Worm (Caenorhabditis elegans): ENCODE measurements around the gene K12H6.2.

DNA sequence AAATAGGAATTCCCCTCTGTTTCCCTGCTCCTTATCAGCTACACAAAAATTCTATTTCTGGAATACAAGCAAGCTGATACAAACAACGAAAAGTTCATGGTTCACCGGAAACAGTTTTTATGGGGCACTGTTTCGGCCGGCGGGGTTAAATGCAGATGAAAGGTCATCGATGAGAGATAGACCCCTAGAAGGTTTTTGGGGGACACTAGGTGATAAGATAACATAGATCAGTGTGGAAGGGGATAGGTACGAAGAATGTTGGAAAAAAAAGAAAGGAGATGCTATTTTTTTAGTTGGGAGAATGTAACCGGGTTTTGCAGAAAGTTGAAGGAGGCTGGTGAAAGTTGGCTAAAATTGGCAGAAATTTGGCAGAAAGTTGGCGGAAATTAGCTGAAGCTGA lies 9.8 kb downstream of the K12H6.2 start:
- TF ChIP-seq ama-1 (optimal IDR thresholded peaks at IDR 0.05) (no peak), aly-2 (tag; optimal IDR thresholded peaks at IDR 0.05) (no peak), rbr-2 (tag; optimal IDR thresholded peaks at IDR 0.05) (no peak), unc-62 (GFP tag; optimal IDR thresholded peaks at IDR 0.05 in 1 of 2) (no peak), unc-62 (tag; optimal IDR thresholded peaks at IDR 0.05) (no peak), F10B5.3 (tag; optimal IDR thresholded peaks at IDR 0.05) (no peak), lsy-2 (tag; optimal IDR thresholded peaks at IDR 0.05) (no peak), pha-4 (GFP tag; IDR thresholded peaks at IDR 0.05) (no peak), pha-4 (tag; optimal IDR thresholded peaks at IDR 0.05) (no peak), hlh-11 (tag; optimal IDR thresholded peaks at IDR 0.05) (no peak), nhr-76 (tag; optimal IDR thresholded peaks at IDR 0.05) (no peak), egl-27 (tag; optimal IDR thresholded peaks at IDR 0.05) (no peak), ceh-28 (tag; optimal IDR thresholded peaks at IDR 0.05) (no peak), lim-7 (GFP tag; IDR thresholded peaks at IDR 0.05) (no peak), fos-1 (tag; optimal IDR thresholded peaks at IDR 0.05) (no peak), unc-130 (GFP tag; optimal IDR thresholded peaks at IDR 0.05) (no peak)
